Fruit fly (Drosophila melanogaster): Measurements from ENCODE around the gene CG32425.

Gene CG32425

dm6 chr3L:20507552-20507951 is 10.4 kb downstream of the CG32425 start:
- TF ChIP-seq Ets98B (GFP tag; IDR thresholded peaks at IDR 0.05) (peak; percentile 7; the same call in 1 of the 2 replicates), Pif1B (GFP tag; optimal IDR thresholded peaks at IDR 0.05) (no peak)

dm6 chr3L:20508136-20508635 is 11.1 kb downstream of the CG32425 start:
- no peak for TF ChIP-seq CG13204 (GFP tag; optimal IDR thresholded peaks at IDR 0.05)
- peak; percentile 75 for TF ChIP-seq gl (tag; optimal IDR thresholded peaks at IDR 0.05)
- peak; percentile 89 for TF ChIP-seq CG14655 (GFP tag; optimal IDR thresholded peaks at IDR 0.05)
- peak; percentile 88 for TF ChIP-seq Snoo (tag; optimal IDR thresholded peaks at IDR 0.05)
- TF ChIP-seq D1 (tag; optimal IDR thresholded peaks at IDR 0.05) = peak; percentile 78
- peak; percentile 90 for TF ChIP-seq fd96Ca (GFP tag; IDR thresholded peaks at IDR 0.05)
- TF ChIP-seq CG15710 (tag; optimal IDR thresholded peaks at IDR 0.05) = peak; percentile 91
- TF ChIP-seq Pif1B (GFP tag; optimal IDR thresholded peaks at IDR 0.05) = peak; percentile 87
- peak; percentile 65 for TF ChIP-seq CG12605 (GFP tag; IDR thresholded peaks at IDR 0.05)
- TF ChIP-seq CG17806 (tag; optimal IDR thresholded peaks at IDR 0.05) = peak; percentile 89
- peak; percentile 87 for TF ChIP-seq CG9948 (tag; optimal IDR thresholded peaks at IDR 0.05)
- TF ChIP-seq CG4496 (GFP tag; IDR thresholded peaks at IDR 0.05) = peak; percentile 89; the same call in 2 of the 3 replicates
- TF ChIP-seq CG34367 (tag; optimal IDR thresholded peaks at IDR 0.05) = peak; percentile 82
- peak; percentile 91 for TF ChIP-seq Pif1A (GFP tag; optimal IDR thresholded peaks at IDR 0.05)
- TF ChIP-seq CG10348 (GFP tag; IDR thresholded peaks at IDR 0.05) = peak; percentile 61
- peak; percentile 83 for TF ChIP-seq CG8301 (tag; optimal IDR thresholded peaks at IDR 0.05)
- TF ChIP-seq CG8159 (tag; optimal IDR thresholded peaks at IDR 0.05) = peak; percentile 93
- TF ChIP-seq CG32121 (GFP tag; IDR thresholded peaks at IDR 0.05) = peak; percentile 88
- peak; percentile 89 for TF ChIP-seq Ets98B (GFP tag; IDR thresholded peaks at IDR 0.05)
- TF ChIP-seq rn (GFP tag; IDR thresholded peaks at IDR 0.05) = peak; percentile 39; the same call in 1 of the 2 replicates
- peak; percentile 59 for TF ChIP-seq EcR (GFP tag; optimal IDR thresholded peaks at IDR 0.05)

- peak; percentile 76 for TF ChIP-seq CG9948 (tag; optimal IDR thresholded peaks at IDR 0.05)
- TF ChIP-seq Snoo (tag; optimal IDR thresholded peaks at IDR 0.05) = peak; percentile 74
- TF ChIP-seq CG10348 (GFP tag; IDR thresholded peaks at IDR 0.05) = no peak
- no peak for TF ChIP-seq gl (tag; optimal IDR thresholded peaks at IDR 0.05)
- peak; percentile 81 for TF ChIP-seq CG8301 (tag; optimal IDR thresholded peaks at IDR 0.05)
- TF ChIP-seq CG13204 (GFP tag; optimal IDR thresholded peaks at IDR 0.05) = peak; percentile 45
- peak; percentile 77 for TF ChIP-seq Pif1A (GFP tag; optimal IDR thresholded peaks at IDR 0.05)
- peak; percentile 85 for TF ChIP-seq CG8159 (tag; optimal IDR thresholded peaks at IDR 0.05)
- peak; percentile 63 for TF ChIP-seq D1 (tag; optimal IDR thresholded peaks at IDR 0.05)
- TF ChIP-seq CG15710 (tag; optimal IDR thresholded peaks at IDR 0.05) = peak; percentile 77
- TF ChIP-seq rn (GFP tag; IDR thresholded peaks at IDR 0.05) = no peak
- TF ChIP-seq EcR (GFP tag; optimal IDR thresholded peaks at IDR 0.05) = peak; percentile 1
- TF ChIP-seq CG34367 (tag; optimal IDR thresholded peaks at IDR 0.05) = peak; percentile 63
- peak; percentile 74 for TF ChIP-seq Pif1B (GFP tag; optimal IDR thresholded peaks at IDR 0.05)
- TF ChIP-seq CG12605 (GFP tag; IDR thresholded peaks at IDR 0.05) = no peak
- peak; percentile 44; the same call in 1 of the 2 replicates for TF ChIP-seq Ets98B (GFP tag; IDR thresholded peaks at IDR 0.05)
- peak; percentile 65 for TF ChIP-seq CG17806 (tag; optimal IDR thresholded peaks at IDR 0.05)
- no peak for TF ChIP-seq CG4496 (GFP tag; IDR thresholded peaks at IDR 0.05)
- TF ChIP-seq CG32121 (GFP tag; IDR thresholded peaks at IDR 0.05) = no peak
- TF ChIP-seq fd96Ca (GFP tag; IDR thresholded peaks at IDR 0.05) = 0 out of 3 replicates have a peak, but pooled peaks have one; percentile 19
- peak; percentile 90 for TF ChIP-seq CG14655 (GFP tag; optimal IDR thresholded peaks at IDR 0.05)
Observed at dm6 chr3L:20509121-20509934, 12.2 kb downstream of the CG32425 start.

- TF ChIP-seq CG13204 (GFP tag; optimal IDR thresholded peaks at IDR 0.05) (peak; percentile 20), D1 (tag; optimal IDR thresholded peaks at IDR 0.05) (no peak), EcR (GFP tag; optimal IDR thresholded peaks at IDR 0.05) (peak; percentile 86)
Observed at dm6 chr3L:20511499-20512108, 14.5 kb downstream of the CG32425 start.

dm6 chr3L:20514101-20514500 is 17.0 kb downstream of the CG32425 start:
- TF ChIP-seq Snoo (tag; optimal IDR thresholded peaks at IDR 0.05) (no peak), CG32121 (GFP tag; IDR thresholded peaks at IDR 0.05) (no peak), Pif1A (GFP tag; optimal IDR thresholded peaks at IDR 0.05) (no peak), CG4496 (GFP tag; IDR thresholded peaks at IDR 0.05) (no peak), CG10348 (GFP tag; IDR thresholded peaks at IDR 0.05) (no peak), CG12605 (GFP tag; IDR thresholded peaks at IDR 0.05) (no peak), EcR (GFP tag; optimal IDR thresholded peaks at IDR 0.05) (no peak), CG17806 (tag; optimal IDR thresholded peaks at IDR 0.05) (no peak), Pif1B (GFP tag; optimal IDR thresholded peaks at IDR 0.05) (no peak), CG8301 (tag; optimal IDR thresholded peaks at IDR 0.05) (no peak), CG34367 (tag; optimal IDR thresholded peaks at IDR 0.05) (no peak), CG13204 (GFP tag; optimal IDR thresholded peaks at IDR 0.05) (no peak)
